Worm (Caenorhabditis elegans) whole organism, young adult: ENCODE measurements around the gene ZK262.19.

Experiments
- ama-1 ChIP-seq, 3 experiments: fragments of 150-350 bp in 1 of 3; sonication (generic microtip) in 2 of 3; optimal IDR thresholded peaks; 2 replicates each; lab custom pipeline; 2014 to 2018; ENCODE audit warnings: missing biosample characterization in 2 of 3, missing genetic modification characterization in 2 of 3, missing genetic modification reagents in 2 of 3
- aptf-3 ChIP-seq: fragments of 200-800 bp; sonication (Bioruptor generic); IDR thresholded peaks from 2 replicates; pipeline ENCODE4 v1.3.6; 2022; ENCODE audit warnings: missing genetic modification characterization, missing compliant biosample characterization
- attf-3 ChIP-seq: fragments of 200-800 bp; sonication (Bioruptor generic); conservative IDR thresholded peaks from 2 replicates; pipeline ENCODE4 v1.3.6; 2022; ENCODE audit warnings: missing genetic modification reagents, missing genetic modification characterization, missing compliant biosample characterization
- gei-17 ChIP-seq: fragments of 200-800 bp; sonication (Bioruptor generic); optimal IDR thresholded peaks from 2 replicates; lab custom pipeline; 2018; ENCODE audit warnings: mild to moderate bottlenecking, missing genetic modification characterization, missing compliant biosample characterization
- hrde-1 ChIP-seq: sonication (generic microtip); optimal IDR thresholded peaks from 2 replicates; lab custom pipeline; 2016; ENCODE audit warnings: missing genetic modification characterization, mild to moderate bottlenecking, missing compliant biosample characterization, moderate library complexity, missing genotype, missing genetic modification reagents, borderline replicate concordance
- lsy-27 ChIP-seq: sonication (generic microtip); optimal IDR thresholded peaks from 2 replicates; lab custom pipeline; 2017; ENCODE audit warnings: missing genetic modification characterization, mild to moderate bottlenecking, missing compliant biosample characterization, antibody characterized with exemption, missing genotype, borderline replicate concordance; ENCODE audit not compliant: insufficient read depth
- madf-8 ChIP-seq: fragments of 200-800 bp; sonication (Bioruptor generic); conservative IDR thresholded peaks from 2 replicates; pipeline ENCODE4 v1.3.6; 2022; ENCODE audit warnings: missing genetic modification reagents, missing genetic modification characterization, missing compliant biosample characterization
- mel-28 ChIP-seq: sonication (generic microtip); optimal IDR thresholded peaks from 2 replicates; lab custom pipeline; 2016; ENCODE audit warnings: borderline replicate concordance, mild to moderate bottlenecking, missing genetic modification characterization, missing compliant biosample characterization
- mxl-1 ChIP-seq: sonication (generic microtip); optimal IDR thresholded peaks from 2 replicates; lab custom pipeline; 2016; ENCODE audit warnings: missing genetic modification characterization, missing compliant biosample characterization
- nfya-1 ChIP-seq: sonication (generic microtip); optimal IDR thresholded peaks from 2 replicates; lab custom pipeline; 2017; ENCODE audit warnings: antibody characterized with exemption, missing compliant biosample characterization, missing genetic modification characterization, borderline replicate concordance; ENCODE audit not compliant: insufficient read depth
- sptf-2 ChIP-seq: fragments of 200-800 bp; sonication (Bioruptor generic); optimal IDR thresholded peaks from 2 replicates; lab custom pipeline; 2018; ENCODE audit warnings: mild to moderate bottlenecking, missing genetic modification characterization, missing compliant biosample characterization

ce11 chrV:18389046-18389445 lies 36.4 kb downstream of the ZK262.19 start, which contains the start of the genes Y51A2B.4 and Y51A2B.5:
- TF ChIP-seq ama-1 (optimal IDR thresholded peaks at IDR 0.05; lab: Kevin White, UChicago): no peak
- TF ChIP-seq ama-1 (GFP tag; optimal IDR thresholded peaks at IDR 0.05; lab: Kevin White, UChicago): no peak
- TF ChIP-seq hrde-1 (tag; lab: Kevin White, UChicago): no peak
- no peak for TF ChIP-seq mel-28 (tag; lab: Kevin White, UChicago)
- TF ChIP-seq lsy-27 (tag; lab: Kevin White, UChicago): no peak
- TF ChIP-seq mxl-1: no peak
- no peak for TF ChIP-seq madf-8 (GFP tag; lab: Robert Waterston, UW)
- TF ChIP-seq aptf-3 (GFP tag; lab: Robert Waterston, UW): no peak
- no peak for TF ChIP-seq nfya-1 (tag; lab: Kevin White, UChicago)
- TF ChIP-seq sptf-2 (GFP tag; lab: Kevin White, UChicago): no peak
- TF ChIP-seq attf-3 (GFP tag; lab: Robert Waterston, UW): no peak
- no peak for TF ChIP-seq gei-17
